Worm (Caenorhabditis elegans) whole organism, L1 larva: ENCODE data around the gene R08C7.12.

Experiments
- aly-2 ChIP-seq: fragments of 150-350 bp; optimal IDR thresholded peaks from 2 replicates; lab custom pipeline; 2014; ENCODE audit warnings: missing biosample characterization, missing genetic modification characterization
- ama-1 ChIP-seq: fragments of 150-350 bp; optimal IDR thresholded peaks from 2 replicates; lab custom pipeline; 2014
- blmp-1 ChIP-seq: fragments of 150-350 bp; optimal IDR thresholded peaks from 2 replicates; lab custom pipeline; 2014; ENCODE audit warnings: missing biosample characterization, missing genetic modification characterization
- elt-3 ChIP-seq, 6 experiments: fragments of 150-350 bp in 1 of 6; sonication (generic microtip); optimal IDR thresholded peaks; 2 replicates each; lab custom pipeline; 2017 to 2018; ENCODE audit warnings: missing biosample characterization in 6 of 6, missing genetic modification characterization in 6 of 6, inconsistent platforms in 1 of 6
- lin-13 ChIP-seq: fragments of 150-350 bp; optimal IDR thresholded peaks from 2 replicates; lab custom pipeline; 2014; ENCODE audit warnings: missing biosample characterization, missing genetic modification reagents, missing genetic modification characterization
- lin-15B ChIP-seq: fragments of 150-350 bp; sonication (generic microtip); optimal IDR thresholded peaks from 3 replicates; lab custom pipeline; 2014; ENCODE audit warnings: missing biosample characterization, missing genetic modification characterization
- lin-35 ChIP-seq, 2 experiments: fragments of 150-350 bp; optimal IDR thresholded peaks; 2 replicates each; lab custom pipeline; 2014; ENCODE audit warnings: missing biosample characterization in 2 of 2, missing genetic modification characterization in 2 of 2, missing genetic modification reagents in 2 of 2
- mab-9 ChIP-seq: fragments of 200-800 bp; sonication (Bioruptor generic); IDR thresholded peaks from 2 replicates; pipeline ENCODE4 v1.3.6; 2022; ENCODE audit warnings: missing genetic modification reagents, missing genetic modification characterization, missing compliant biosample characterization
- mdl-1 ChIP-seq, 2 experiments: fragments of 150-350 bp; optimal IDR thresholded peaks; 2 replicates each; lab custom pipeline; 2014 to 2017; ENCODE audit warnings: missing biosample characterization in 2 of 2, missing genetic modification characterization in 2 of 2, inconsistent platforms in 1 of 2
- nhr-237 ChIP-seq: fragments of 150-350 bp; optimal IDR thresholded peaks from 2 replicates; lab custom pipeline; 2014; ENCODE audit warnings: missing biosample characterization, missing genetic modification characterization
- rnt-1 ChIP-seq: sonication (generic microtip); optimal IDR thresholded peaks from 2 replicates; lab custom pipeline; 2016; ENCODE audit warnings: mild to moderate bottlenecking, missing genetic modification characterization, moderate library complexity, missing compliant biosample characterization
- snu-23 ChIP-seq: sonication (generic microtip); optimal IDR thresholded peaks from 2 replicates; lab custom pipeline; 2016; ENCODE audit warnings: missing genetic modification characterization, missing compliant biosample characterization
- unc-62 ChIP-seq: fragments of 150-350 bp; optimal IDR thresholded peaks from 2 replicates; lab custom pipeline; 2014; ENCODE audit warnings: missing biosample characterization, missing genetic modification reagents, missing genetic modification characterization
- ztf-11 ChIP-seq, 2 experiments: sonication (generic microtip); optimal IDR thresholded peaks; 2 replicates each; lab custom pipeline; 2016 to 2017; ENCODE audit warnings: missing genetic modification characterization in 2 of 2, missing biosample characterization in 1 of 2, missing compliant biosample characterization in 1 of 2

DNA sequence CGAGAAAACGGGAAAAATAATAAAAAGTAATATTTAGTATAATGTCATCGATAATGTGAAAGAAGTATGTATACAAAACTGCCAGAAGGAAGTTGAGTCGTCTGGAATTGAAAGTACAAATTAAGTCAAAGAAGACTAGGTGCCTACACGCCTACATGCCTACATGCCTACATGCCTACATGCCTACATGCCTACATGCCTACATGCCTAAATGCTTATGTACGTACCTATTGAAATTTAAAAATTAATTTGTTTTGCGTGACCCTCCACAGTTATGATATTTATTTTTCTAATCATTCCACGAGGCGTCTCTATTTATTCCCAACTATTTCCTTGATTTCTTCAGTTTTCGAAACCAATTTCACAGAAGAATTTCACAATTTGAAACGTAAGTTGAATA is 19.6 kb upstream of the R08C7.12 start, which contains the start of the genes str-185 and R08C7.5:
- TF ChIP-seq rnt-1 (tag; lab: Kevin White, UChicago) (no peak), nhr-237 (no peak), lin-13 (GFP tag; lab: Kevin White, UChicago) (no peak), aly-2 (no peak), snu-23 (GFP tag; lab: Kevin White, UChicago) (no peak), unc-62 (GFP tag; lab: Kevin White, UChicago) (no peak), ztf-11 (tag; optimal IDR thresholded peaks at IDR 0.05; lab: Kevin White, UChicago) (no peak), lin-15B (tag; lab: Kevin White, UChicago) (no peak), ama-1 (no peak), blmp-1 (tag; lab: Kevin White, UChicago) (no peak), lin-35 (GFP tag; optimal IDR thresholded peaks at IDR 0.05; lab: Kevin White, UChicago) (no peak), mdl-1 (tag; optimal IDR thresholded peaks at IDR 0.05; lab: Kevin White, UChicago) (no peak), mab-9 (GFP tag; lab: Robert Waterston, UW) (no peak), elt-3 (tag; optimal IDR thresholded peaks at IDR 0.05; lab: Kevin White, UChicago) (no peak)
